Fruit fly (Drosophila melanogaster) whole organism, prepupa: Measurements from ENCODE around the gene Ir68a.

Experiments used
- CG10631 ChIP-seq: fragments of 200-800 bp; sonication (Bioruptor generic); optimal IDR thresholded peaks from 2 replicates; lab custom pipeline; 2016; ENCODE audit warnings: missing biosample characterization, missing genetic modification characterization
- CG3919 ChIP-seq: fragments of 200-800 bp; sonication (Bioruptor generic); optimal IDR thresholded peaks from 3 replicates; lab custom pipeline; 2016; ENCODE audit warnings: missing biosample characterization, missing genetic modification characterization
- CG8319 ChIP-seq: fragments of 200-800 bp; sonication (Bioruptor generic); optimal IDR thresholded peaks from 3 replicates; lab custom pipeline; 2016; ENCODE audit warnings: missing biosample characterization, missing genetic modification characterization
- CG8632 ChIP-seq: fragments of 200-800 bp; sonication (Bioruptor generic); optimal IDR thresholded peaks from 3 replicates; lab custom pipeline; 2016; ENCODE audit warnings: missing biosample characterization, missing genetic modification characterization
- CG9139 ChIP-seq: fragments of 200-800 bp; sonication (Bioruptor generic); optimal IDR thresholded peaks from 3 replicates; lab custom pipeline; 2017; ENCODE audit warnings: missing biosample characterization, mild to moderate bottlenecking, missing genetic modification characterization
- Hr39 ChIP-seq: fragments of 200-800 bp; sonication (Bioruptor generic); optimal IDR thresholded peaks from 2 replicates; lab custom pipeline; 2016; ENCODE audit warnings: missing biosample characterization, missing genetic modification characterization
- Hr4 ChIP-seq: fragments of 200-800 bp; sonication (Bioruptor generic); optimal IDR thresholded peaks from 3 replicates; lab custom pipeline; 2016; ENCODE audit warnings: missing biosample characterization, missing genetic modification characterization
- Sox102F ChIP-seq: fragments of 200-800 bp; sonication (Bioruptor generic); optimal IDR thresholded peaks from 2 replicates; lab custom pipeline; 2016; ENCODE audit warnings: missing biosample characterization, mild to moderate bottlenecking, missing genetic modification characterization
- eg ChIP-seq: fragments of 200-800 bp; sonication (Bioruptor generic); IDR thresholded peaks from 3 replicates; pipeline ENCODE4 v1.3.6; 2022; ENCODE audit warnings: missing biosample characterization, missing genetic modification characterization
- net ChIP-seq: fragments of 200-800 bp; sonication (Bioruptor generic); optimal IDR thresholded peaks from 3 replicates; lab custom pipeline; 2016; ENCODE audit warnings: missing biosample characterization, missing genetic modification characterization

- TF ChIP-seq CG10631, result no peak
- TF ChIP-seq net, result no peak
- TF ChIP-seq CG8319 (GFP tag; lab: Kevin White, UChicago), result no peak
- no peak for TF ChIP-seq Hr4
- no peak for TF ChIP-seq CG3919 (GFP tag; lab: Kevin White, UChicago)
- peak; percentile 45 for TF ChIP-seq CG9139 (GFP tag; lab: Kevin White, UChicago)
- no peak for TF ChIP-seq Hr39 (GFP tag; lab: Kevin White, UChicago)
- TF ChIP-seq Sox102F, result no peak
- TF ChIP-seq CG8632, result no peak
- no peak for TF ChIP-seq eg (GFP tag; lab: Robert Waterston, UW)
Observed at dm6 chr3L:11214406-11215243, 21.4 kb downstream of the Ir68a start, which contains the start of gene CG42671.
